Worm (Caenorhabditis elegans) whole organism, early embryonic: Measurements from ENCODE around the gene rme-4.

Experiments used
- B0310.2 ChIP-seq: sonication (generic microtip); optimal IDR thresholded peaks from 2 replicates; lab custom pipeline; 2016; ENCODE audit warnings: mild to moderate bottlenecking, missing genetic modification characterization, missing compliant biosample characterization
- F13C5.2 ChIP-seq: sonication (generic microtip); optimal IDR thresholded peaks from 2 replicates; lab custom pipeline; 2017; ENCODE audit warnings: mild to moderate bottlenecking, missing genetic modification characterization, inconsistent platforms, missing compliant biosample characterization
- aly-1 ChIP-seq: sonication (generic microtip); optimal IDR thresholded peaks from 2 replicates; lab custom pipeline; 2016; ENCODE audit warnings: missing genetic modification characterization, missing compliant biosample characterization
- ama-1 ChIP-seq: fragments of 150-350 bp; optimal IDR thresholded peaks from 2 replicates; lab custom pipeline; 2014
- ceh-13 ChIP-seq: fragments of 200-800 bp; sonication (Bioruptor generic); optimal IDR thresholded peaks from 2 replicates; lab custom pipeline; 2018; ENCODE audit warnings: mild to moderate bottlenecking, missing genetic modification characterization, missing compliant biosample characterization
- flt-1 ChIP-seq: fragments of 200-800 bp; sonication (Bioruptor generic); IDR thresholded peaks from 2 replicates; pipeline ENCODE4 v1.3.6; 2022; ENCODE audit warnings: missing genetic modification characterization, missing compliant biosample characterization
- hmbx-1 ChIP-seq: sonication (generic microtip); optimal IDR thresholded peaks from 2 replicates; lab custom pipeline; 2016; ENCODE audit warnings: mild to moderate bottlenecking, missing genetic modification characterization, missing compliant biosample characterization
- hnd-1 ChIP-seq: sonication (generic microtip); optimal IDR thresholded peaks from 2 replicates; lab custom pipeline; 2016; ENCODE audit warnings: missing genetic modification characterization, missing compliant biosample characterization
- pes-1 ChIP-seq: fragments of 200-800 bp; sonication (Bioruptor generic); IDR thresholded peaks from 2 replicates; pipeline ENCODE4 v1.3.6; 2022; ENCODE audit warnings: missing genetic modification reagents, missing genetic modification characterization, missing compliant biosample characterization
- sea-1 ChIP-seq: fragments of 200-800 bp; sonication (Bioruptor generic); conservative IDR thresholded peaks from 2 replicates; pipeline ENCODE4 v1.3.6; 2022; ENCODE audit warnings: missing genetic modification characterization, missing compliant biosample characterization
- tbx-11 ChIP-seq: fragments of 200-800 bp; sonication (Bioruptor generic); IDR thresholded peaks from 2 replicates; pipeline ENCODE4 v1.3.6; 2022; ENCODE audit warnings: missing genetic modification characterization, missing compliant biosample characterization
- tbx-37 ChIP-seq: fragments of 200-800 bp; sonication (Bioruptor generic); conservative IDR thresholded peaks from 2 replicates; pipeline ENCODE4 v1.3.6; 2022; ENCODE audit warnings: missing genetic modification reagents, missing genetic modification characterization, missing compliant biosample characterization

DNA sequence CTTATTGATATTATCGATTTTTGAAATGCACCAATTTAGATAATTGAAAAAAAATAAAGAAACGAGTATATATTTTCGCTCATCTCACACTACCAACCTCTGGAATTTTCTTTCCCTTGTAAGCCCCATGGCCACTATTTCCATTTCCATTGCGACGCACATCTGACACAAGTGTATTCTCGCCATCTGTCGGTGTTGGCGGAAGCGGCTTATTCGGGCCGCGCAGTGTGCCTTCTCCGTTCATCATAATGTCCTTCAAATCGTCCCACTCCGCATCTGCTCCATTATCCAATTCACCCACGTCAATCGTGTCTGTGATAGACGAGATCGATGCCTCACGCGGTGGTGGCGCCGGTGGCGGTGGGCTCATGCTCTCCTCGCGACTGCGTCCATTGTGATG lies 45.1 kb upstream of the rme-4 start:
- TF ChIP-seq ama-1 (lab: Kevin White, UChicago) (no peak), pes-1 (GFP tag; lab: Robert Waterston, UW) (no peak), flt-1 (GFP tag; lab: Robert Waterston, UW) (no peak), hnd-1 (tag; lab: Kevin White, UChicago) (no peak), ceh-13 (no peak), tbx-37 (GFP tag; lab: Robert Waterston, UW) (no peak), aly-1 (tag; lab: Kevin White, UChicago) (no peak), sea-1 (GFP tag; lab: Robert Waterston, UW) (0 out of 2 replicates have a peak, but pooled peaks have one; percentile 47), tbx-11 (GFP tag; lab: Robert Waterston, UW) (no peak), hmbx-1 (tag; lab: Kevin White, UChicago) (no peak), F13C5.2 (tag; lab: Kevin White, UChicago) (no peak), B0310.2 (tag; lab: Kevin White, UChicago) (no peak)
